Fruit fly (Drosophila melanogaster) whole organism: ENCODE results near the gene CG6966.

Experiments
- CG8478 ChIP-seq: fragments of >200 bp; optimal IDR thresholded peaks from 2 replicates; lab custom pipeline; 2018; ENCODE audit warnings: inconsistent platforms
- Dll ChIP-seq: fragments of >200 bp; optimal IDR thresholded peaks from 2 replicates; lab custom pipeline; 2017
- EcR ChIP-seq, 2 experiments: fragments of >200 bp; optimal IDR thresholded peaks; 2 replicates each; lab custom pipeline; 2017; ENCODE audit warnings: missing biosample characterization in 2 of 2, missing genetic modification characterization in 2 of 2, missing genetic modification reagents in 2 of 2
- pan ChIP-seq: fragments of >200 bp; optimal IDR thresholded peaks from 2 replicates; lab custom pipeline; 2017
- psq ChIP-seq: fragments of >200 bp; optimal IDR thresholded peaks from 2 replicates; lab custom pipeline; 2017
- usp ChIP-seq: fragments of >200 bp; optimal IDR thresholded peaks from 2 replicates; lab custom pipeline; 2017; ENCODE audit warnings: missing biosample characterization, missing genetic modification characterization, mixed read lengths

- TF ChIP-seq CG8478 (lab: Kevin White, UChicago) = no peak
- TF ChIP-seq usp = no peak
- no peak for TF ChIP-seq Dll (lab: Kevin White, UChicago)
- no peak for TF ChIP-seq psq (lab: Kevin White, UChicago)
- no peak for TF ChIP-seq pan (lab: Kevin White, UChicago)
- TF ChIP-seq EcR (GFP tag; optimal IDR thresholded peaks at IDR 0.05; lab: Kevin White, UChicago) = no peak
Measured at dm6 chr3R:15089922-15090261, 5.5 kb downstream of the CG6966 start.
